Worm (Caenorhabditis elegans) whole organism, L4/young adult: ENCODE data around the gene tbx-43.

ENCODE experiments used
- W03F9.2 ChIP-seq: fragments of 150-350 bp; optimal IDR thresholded peaks from 2 replicates; lab custom pipeline; 2014; ENCODE audit warnings: missing biosample characterization, missing genetic modification characterization
- dao-5 ChIP-seq: sonication (generic microtip); optimal IDR thresholded peaks from 2 replicates; lab custom pipeline; 2016; ENCODE audit warnings: missing genotype, missing genetic modification characterization, moderate library complexity, missing compliant biosample characterization
- him-1 ChIP-seq: sonication (generic microtip); optimal IDR thresholded peaks from 2 replicates; lab custom pipeline; 2016; ENCODE audit warnings: missing genotype, missing genetic modification reagents, missing genetic modification characterization, missing compliant biosample characterization

The tbx-43 gene

ce11 chrIII:1785776-1786175 lies 15.9 kb upstream of the tbx-43 start:
- peak; percentile 61 for TF ChIP-seq him-1 (tag; lab: Kevin White, UChicago)
- TF ChIP-seq dao-5 (tag; lab: Kevin White, UChicago): no peak

ce11 chrIII:1777969-1778368 lies 8.1 kb upstream of the tbx-43 start, which contains the start of gene Y39A3CL.4:
Gene Y39A3CL.4 (minus strand): TSS chrIII:1778069.
- TF ChIP-seq him-1 (tag; lab: Kevin White, UChicago): no peak

- TF ChIP-seq W03F9.2 (tag; lab: Kevin White, UChicago) (no peak), him-1 (tag; lab: Kevin White, UChicago) (no peak), dao-5 (tag; lab: Kevin White, UChicago) (no peak)
Measured at ce11 chrIII:1777468-1777867, 7.6 kb upstream of the tbx-43 start, which contains the start of gene Y39A3CL.3. Gene Y39A3CL.3 (plus strand): TSS chrIII:1777802.

ce11 chrIII:1764463-1764862 lies 5.4 kb downstream of the tbx-43 start:
- TF ChIP-seq W03F9.2 (tag; lab: Kevin White, UChicago) (no peak), dao-5 (tag; lab: Kevin White, UChicago) (no peak), him-1 (tag; lab: Kevin White, UChicago) (no peak)

ce11 chrIII:1763222-1763621 lies 6.7 kb downstream of the tbx-43 start, which contains the start of gene cnc-6:
Gene cnc-6 (plus strand): TSS chrIII:1763522.
- no peak for TF ChIP-seq W03F9.2 (tag; lab: Kevin White, UChicago)
- no peak for TF ChIP-seq him-1 (tag; lab: Kevin White, UChicago)
- TF ChIP-seq dao-5 (tag; lab: Kevin White, UChicago): no peak

- no peak for TF ChIP-seq him-1 (tag; lab: Kevin White, UChicago)
- no peak for TF ChIP-seq dao-5 (tag; lab: Kevin White, UChicago)
- TF ChIP-seq W03F9.2 (tag; lab: Kevin White, UChicago): no peak
Measured at ce11 chrIII:1758632-1759031, 11.3 kb downstream of the tbx-43 start, which contains the start of gene Y46E12A.2. Gene Y46E12A.2 (plus strand): TSS chrIII:1758932.

ce11 chrIII:1758151-1758550 lies 11.7 kb downstream of the tbx-43 start, which contains the start of gene Y46E12A.5:
Gene Y46E12A.5 (minus strand): TSS chrIII:1758251.
- no peak for TF ChIP-seq him-1 (tag; lab: Kevin White, UChicago)
- no peak for TF ChIP-seq dao-5 (tag; lab: Kevin White, UChicago)
- no peak for TF ChIP-seq W03F9.2 (tag; lab: Kevin White, UChicago)

ce11 chrIII:1754842-1755241 lies 15.1 kb downstream of the tbx-43 start, which contains the start of gene Y46E12A.3:
Gene Y46E12A.3 (minus strand): TSS chrIII:1754942.
- TF ChIP-seq dao-5 (tag; lab: Kevin White, UChicago) (no peak), W03F9.2 (tag; lab: Kevin White, UChicago) (no peak), him-1 (tag; lab: Kevin White, UChicago) (no peak)

ce11 chrIII:1745450-1746127 lies 24.3 kb downstream of the tbx-43 start:
- TF ChIP-seq dao-5 (tag; lab: Kevin White, UChicago): no peak

ce11 chrIII:1744486-1744885 lies 25.4 kb downstream of the tbx-43 start:
- TF ChIP-seq W03F9.2 (tag; lab: Kevin White, UChicago) (no peak), dao-5 (tag; lab: Kevin White, UChicago) (no peak), him-1 (tag; lab: Kevin White, UChicago) (no peak)

- TF ChIP-seq W03F9.2 (tag; lab: Kevin White, UChicago) (no peak), him-1 (tag; lab: Kevin White, UChicago) (no peak)
Measured at ce11 chrIII:1743488-1744020, 26.3 kb downstream of the tbx-43 start.

- TF ChIP-seq dao-5 (tag; lab: Kevin White, UChicago): no peak
- TF ChIP-seq him-1 (tag; lab: Kevin White, UChicago): no peak
- no peak for TF ChIP-seq W03F9.2 (tag; lab: Kevin White, UChicago)
Measured at ce11 chrIII:1743081-1743480, 26.8 kb downstream of the tbx-43 start.

- TF ChIP-seq dao-5 (tag; lab: Kevin White, UChicago): no peak
- no peak for TF ChIP-seq him-1 (tag; lab: Kevin White, UChicago)
- TF ChIP-seq W03F9.2 (tag; lab: Kevin White, UChicago): no peak
Measured at ce11 chrIII:1733412-1733811, 36.5 kb downstream of the tbx-43 start.

- TF ChIP-seq W03F9.2 (tag; lab: Kevin White, UChicago): no peak
- TF ChIP-seq him-1 (tag; lab: Kevin White, UChicago): no peak
- no peak for TF ChIP-seq dao-5 (tag; lab: Kevin White, UChicago)
Measured at ce11 chrIII:1733001-1733400, 36.9 kb downstream of the tbx-43 start, which contains the start of gene ser-4. Gene ser-4 (minus strand): TSS chrIII:1733101.
